Fruit fly (Drosophila melanogaster) S2 (cell line): ENCODE measurements around the gene CG42238.

Source experiments
- CG8478 ChIP-seq: fragments of >200 bp; optimal IDR thresholded peaks from 2 replicates; lab custom pipeline; 2018
- CTCF ChIP-seq, 2 experiments: fragments of >200 bp; optimal IDR thresholded peaks; 2 replicates each; lab custom pipeline; 2018

The CG42238 gene

DNA sequence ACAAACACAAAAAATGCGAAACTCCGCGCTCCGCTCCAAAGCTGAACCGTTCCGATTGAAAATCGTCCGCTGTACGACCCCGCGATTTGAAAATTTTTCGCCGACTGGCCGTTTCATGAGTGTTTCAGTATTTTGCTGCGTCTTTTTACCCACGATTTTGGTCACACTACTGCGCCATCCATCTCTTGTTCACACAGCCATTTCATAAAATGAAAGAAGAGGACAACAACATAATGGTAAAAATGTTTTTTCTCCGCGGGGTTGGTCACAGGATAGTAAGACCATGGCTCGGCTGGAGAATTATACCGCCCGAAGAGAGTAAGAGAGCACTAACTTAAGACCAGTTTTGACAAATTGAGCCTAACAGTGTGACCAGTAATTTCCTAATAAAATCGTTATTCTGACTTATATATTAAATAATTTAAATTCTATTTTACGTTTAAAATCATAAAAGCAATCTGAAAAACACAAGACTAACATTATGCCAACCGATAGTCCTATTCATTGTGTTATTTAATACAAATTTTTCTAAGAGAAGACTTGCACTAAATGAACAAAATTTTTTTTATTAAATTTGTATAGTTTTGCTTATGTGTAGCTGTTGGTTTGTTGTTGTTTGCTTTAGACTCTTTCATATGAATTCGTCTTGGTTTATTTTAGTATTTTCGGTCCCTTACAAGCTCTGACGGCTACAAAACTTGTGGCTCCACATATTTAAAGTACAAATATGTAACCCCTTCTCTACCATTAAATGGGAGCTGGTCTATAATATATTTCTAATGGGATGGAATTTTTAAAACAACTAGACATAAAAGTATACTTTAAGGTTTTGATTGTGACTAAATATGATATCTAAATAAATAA is at the start of gene CG42238:
CG42238 (minus strand) TSS at position 292 of the 864 bp plus-strand sequence.
- TF ChIP-seq CG8478 (lab: Kevin White, UChicago): no peak
- no peak for TF ChIP-seq CTCF (optimal IDR thresholded peaks at IDR 0.05; lab: Kevin White, UChicago)

- no peak for TF ChIP-seq CTCF (optimal IDR thresholded peaks at IDR 0.05; lab: Kevin White, UChicago)
- no peak for TF ChIP-seq CG8478 (lab: Kevin White, UChicago)
Measured at dm6 chr2L:21097850-21098249, 45.9 kb upstream of the CG42238 start.

DNA sequence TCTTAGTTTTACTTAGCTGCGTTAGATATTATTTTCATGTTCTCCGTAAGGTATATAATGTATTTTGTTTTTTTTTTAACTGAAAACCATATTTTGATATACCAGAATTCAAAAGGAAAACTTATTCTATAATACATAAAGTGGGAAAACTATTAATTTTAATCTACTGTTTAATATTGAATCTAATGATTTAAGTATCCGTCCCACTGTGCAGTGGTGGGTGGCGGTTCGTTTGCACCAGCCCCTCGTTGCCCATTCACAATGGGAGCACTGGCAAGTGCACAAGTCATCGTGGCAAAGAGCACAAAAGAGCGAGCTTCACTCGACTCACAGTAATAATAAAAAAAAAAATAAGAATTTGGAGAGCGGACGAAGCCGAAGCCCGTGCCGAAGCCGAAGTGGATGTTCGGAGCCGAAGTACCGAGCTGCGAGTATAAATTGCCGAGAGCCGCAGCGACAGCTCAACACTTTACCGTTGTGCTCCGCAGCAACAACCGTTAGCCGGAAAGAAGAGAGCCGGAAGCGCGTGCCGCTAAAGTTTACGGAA is 44.6 kb upstream of the CG42238 start, which contains the start of gene CG34136:
CG34136 (plus strand) TSS at position 475 of the 547 bp plus-strand sequence.
- TF ChIP-seq CG8478 (lab: Kevin White, UChicago) (no peak), CTCF (optimal IDR thresholded peaks at IDR 0.05; lab: Kevin White, UChicago) (no peak)

- TF ChIP-seq CTCF (optimal IDR thresholded peaks at IDR 0.05; lab: Kevin White, UChicago) (no peak), CG8478 (lab: Kevin White, UChicago) (no peak)
Measured at dm6 chr2L:21090958-21091357, 39.0 kb upstream of the CG42238 start, which contains the start of gene CG14397. Gene CG14397, plus strand, starts transcription at chr2L:21091227.

- TF ChIP-seq CG8478 (lab: Kevin White, UChicago) (no peak), CTCF (optimal IDR thresholded peaks at IDR 0.05; lab: Kevin White, UChicago) (no peak)
Measured at dm6 chr2L:21089075-21089474, 37.1 kb upstream of the CG42238 start, which contains the start of gene CG9259. Gene CG9259, plus strand, starts transcription at chr2L:21089375.

dm6 chr2L:21088651-21089050 is 36.7 kb upstream of the CG42238 start, which contains the start of gene ppk13:
Gene ppk13, minus strand, starts transcription at chr2L:21088751.
- TF ChIP-seq CTCF (optimal IDR thresholded peaks at IDR 0.05; lab: Kevin White, UChicago) (no peak), CG8478 (lab: Kevin White, UChicago) (no peak)

DNA sequence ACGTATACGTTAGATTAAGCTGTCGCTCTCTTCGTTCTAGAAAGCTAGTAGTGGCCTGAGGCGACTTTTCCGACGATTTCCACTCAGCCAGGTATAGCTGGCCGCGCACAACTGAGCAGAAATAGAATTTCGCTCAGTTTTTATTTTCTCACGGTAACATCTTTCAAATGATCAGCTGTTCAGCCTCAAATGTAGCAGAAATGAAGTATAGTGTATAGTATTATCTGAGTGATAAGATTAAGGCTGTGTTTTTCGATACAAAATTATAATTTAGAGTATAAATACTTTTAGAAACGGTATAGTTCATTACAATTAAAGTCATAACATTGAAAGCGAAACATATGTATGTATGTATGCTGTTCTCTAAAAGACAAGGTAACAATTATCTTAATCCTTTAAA is 34.4 kb upstream of the CG42238 start, which contains the start of gene CG33509:
CG33509 (minus strand) TSS at position 101 of the 400 bp plus-strand sequence.
- no peak for TF ChIP-seq CTCF (optimal IDR thresholded peaks at IDR 0.05; lab: Kevin White, UChicago)
- TF ChIP-seq CG8478 (lab: Kevin White, UChicago): no peak

dm6 chr2L:21084268-21084667 is 32.3 kb upstream of the CG42238 start, which contains the start of gene CG33510:
Gene CG33510, minus strand, starts transcription at chr2L:21084326.
- no peak for TF ChIP-seq CG8478 (lab: Kevin White, UChicago)
- no peak for TF ChIP-seq CTCF (optimal IDR thresholded peaks at IDR 0.05; lab: Kevin White, UChicago)

DNA sequence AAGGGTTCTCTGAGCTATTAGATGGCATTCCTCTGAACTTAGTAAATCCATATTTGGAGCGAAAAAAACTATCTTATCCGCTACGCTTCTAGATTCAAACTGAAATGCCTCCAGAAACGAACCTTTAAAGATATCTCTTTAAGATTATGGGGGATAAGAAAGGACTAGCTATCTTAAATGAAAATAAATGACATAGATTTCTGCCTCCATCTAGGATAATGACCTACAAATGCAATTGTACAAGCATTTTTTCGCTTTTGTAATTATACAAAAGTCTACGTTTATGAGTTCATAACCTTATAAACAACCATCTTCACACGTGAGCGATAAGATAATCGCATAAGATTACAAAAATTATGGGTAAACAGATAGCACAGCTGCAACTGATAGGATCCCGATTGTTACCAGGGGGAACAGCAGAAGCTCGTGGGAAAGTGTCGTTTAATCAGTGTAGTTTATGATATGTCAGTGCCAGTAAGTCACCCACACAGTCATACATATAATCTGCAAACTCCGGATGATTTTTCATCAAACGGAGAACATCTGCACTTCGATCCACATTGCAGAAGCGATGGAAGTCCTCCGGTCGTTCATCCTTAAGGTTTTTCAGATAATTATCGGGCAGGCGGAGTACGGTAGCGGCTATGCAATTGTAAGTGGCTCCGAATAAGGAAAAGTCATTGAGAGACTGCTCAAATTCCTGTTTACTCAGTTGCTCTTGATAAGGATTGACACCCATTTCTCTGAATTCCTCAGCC is 30.7 kb upstream of the CG42238 start, which contains the start of gene CG33511:
CG33511 (minus strand) TSS at position 51 of the 758 bp plus-strand sequence.
- no peak for TF ChIP-seq CTCF (optimal IDR thresholded peaks at IDR 0.05; lab: Kevin White, UChicago)
- no peak for TF ChIP-seq CG8478 (lab: Kevin White, UChicago)

dm6 chr2L:21077849-21078248 is 25.9 kb upstream of the CG42238 start:
- TF ChIP-seq CG8478 (lab: Kevin White, UChicago) (no peak), CTCF (optimal IDR thresholded peaks at IDR 0.05; lab: Kevin White, UChicago) (no peak)

- TF ChIP-seq CG8478 (lab: Kevin White, UChicago) (no peak), CTCF (optimal IDR thresholded peaks at IDR 0.05; lab: Kevin White, UChicago) (no peak)
Measured at dm6 chr2L:21075105-21075504, 23.1 kb upstream of the CG42238 start, which contains the start of gene tadr. Gene tadr, plus strand, starts transcription at chr2L:21075405.

DNA sequence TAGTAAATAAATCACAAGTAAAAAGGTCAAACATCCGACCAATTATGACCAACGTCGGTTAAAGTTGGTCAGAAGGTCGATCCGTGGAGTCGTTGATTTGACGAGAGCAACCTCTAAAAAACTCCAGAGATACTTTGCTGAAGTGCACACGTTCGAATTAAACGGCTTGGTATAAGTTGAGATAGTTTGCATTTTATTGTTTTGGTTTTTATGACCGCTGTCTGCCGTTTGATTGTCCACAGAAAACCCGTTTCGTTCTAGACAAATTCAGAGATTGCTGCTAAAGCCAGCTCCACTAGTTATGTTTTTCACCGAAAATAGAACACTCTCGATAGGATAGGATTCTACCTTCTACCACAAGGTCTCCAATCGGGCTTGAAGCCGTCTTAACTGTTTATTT is 21.9 kb upstream of the CG42238 start:
- no peak for TF ChIP-seq CTCF (optimal IDR thresholded peaks at IDR 0.05; lab: Kevin White, UChicago)
- no peak for TF ChIP-seq CG8478 (lab: Kevin White, UChicago)

dm6 chr2L:21073300-21073699 is 21.3 kb upstream of the CG42238 start:
- TF ChIP-seq CG8478 (lab: Kevin White, UChicago) (no peak), CTCF (optimal IDR thresholded peaks at IDR 0.05; lab: Kevin White, UChicago) (no peak)

dm6 chr2L:21072389-21072788 is 20.4 kb upstream of the CG42238 start:
- TF ChIP-seq CTCF (optimal IDR thresholded peaks at IDR 0.05; lab: Kevin White, UChicago) (no peak), CG8478 (lab: Kevin White, UChicago) (no peak)
